Worm (Caenorhabditis elegans) whole organism, young adult: Measurements from ENCODE around the gene mlk-1.

Source experiments
- B0035.1 ChIP-seq: sonication (generic microtip); optimal IDR thresholded peaks from 2 replicates; lab custom pipeline; 2016; ENCODE audit warnings: missing genetic modification characterization, mild to moderate bottlenecking, missing compliant biosample characterization, missing genotype, missing genetic modification reagents
- C17E4.6 ChIP-seq: fragments of 200-800 bp; sonication (Bioruptor generic); IDR thresholded peaks from 2 replicates; pipeline ENCODE4 v1.3.6; 2022; ENCODE audit warnings: missing genetic modification reagents, missing genetic modification characterization, missing compliant biosample characterization
- D2030.7 ChIP-seq: fragments of 200-800 bp; sonication (Bioruptor generic); IDR thresholded peaks from 2 replicates; pipeline ENCODE4 v1.3.6; 2022; ENCODE audit warnings: missing genetic modification reagents, missing genetic modification characterization, missing compliant biosample characterization
- F10E7.11 ChIP-seq: sonication (generic microtip); optimal IDR thresholded peaks from 2 replicates; lab custom pipeline; 2017; ENCODE audit warnings: mild to moderate bottlenecking, missing genetic modification characterization, moderate library complexity, missing compliant biosample characterization
- F23B12.7 ChIP-seq: sonication (generic microtip); optimal IDR thresholded peaks from 2 replicates; lab custom pipeline; 2017; ENCODE audit warnings: missing genetic modification characterization, mild to moderate bottlenecking, missing compliant biosample characterization, antibody characterized with exemption, moderate library complexity; ENCODE audit not compliant: insufficient read depth
- F49E8.2 ChIP-seq: sonication (generic microtip); optimal IDR thresholded peaks from 3 replicates; lab custom pipeline; 2017; ENCODE audit warnings: missing genetic modification characterization, mild to moderate bottlenecking, missing compliant biosample characterization, antibody characterized with exemption, moderate library complexity; ENCODE audit not compliant: insufficient read depth
- F52B5.7 ChIP-seq: sonication (generic microtip); optimal IDR thresholded peaks from 2 replicates; lab custom pipeline; 2016; ENCODE audit warnings: mild to moderate bottlenecking, missing genetic modification characterization, missing compliant biosample characterization
- F57C9.4 ChIP-seq: sonication (generic microtip); optimal IDR thresholded peaks from 2 replicates; lab custom pipeline; 2017; ENCODE audit warnings: mild to moderate bottlenecking, missing genetic modification characterization, missing compliant biosample characterization
- Y67H2A.10 ChIP-seq: fragments of 200-800 bp; sonication (Bioruptor generic); conservative IDR thresholded peaks from 2 replicates; pipeline ENCODE4 v1.3.6; 2022; ENCODE audit warnings: missing genetic modification reagents, missing genetic modification characterization, missing compliant biosample characterization
- ZK185.1 ChIP-seq: sonication (generic microtip); optimal IDR thresholded peaks from 2 replicates; lab custom pipeline; 2016; ENCODE audit warnings: mild to moderate bottlenecking, missing genetic modification characterization, missing compliant biosample characterization; ENCODE audit not compliant: poor library complexity, severe bottlenecking
- athp-1 ChIP-seq: sonication (generic microtip); optimal IDR thresholded peaks from 2 replicates; lab custom pipeline; 2017; ENCODE audit warnings: mild to moderate bottlenecking, missing genetic modification characterization, missing compliant biosample characterization
- cebp-1 ChIP-seq, 2 experiments: fragments of 200-800 bp in 1 of 2; sonication (Bioruptor generic) in 1 of 2; sonication (generic microtip) in 1 of 2; IDR thresholded peaks in 1 of 2; optimal IDR thresholded peaks in 1 of 2; 2 replicates each; pipeline versions ENCODE4 v1.3.6 to Lab custom; 2017 to 2022; ENCODE audit warnings: missing compliant biosample characterization in 2 of 2, missing genetic modification characterization in 2 of 2, mild to moderate bottlenecking in 1 of 2, missing genetic modification reagents in 1 of 2, moderate library complexity in 1 of 2
- ceh-40 ChIP-seq: fragments of 200-800 bp; sonication (Bioruptor generic); IDR thresholded peaks from 2 replicates; pipeline ENCODE4 v1.3.6; 2022; ENCODE audit warnings: missing genetic modification characterization, missing compliant biosample characterization
- die-1 ChIP-seq: sonication (generic microtip); optimal IDR thresholded peaks from 2 replicates; lab custom pipeline; 2016; ENCODE audit warnings: missing genotype, mild to moderate bottlenecking, missing genetic modification characterization, missing compliant biosample characterization
- dox-1 ChIP-seq: fragments of 200-800 bp; sonication (Bioruptor generic); IDR thresholded peaks from 2 replicates; pipeline ENCODE4 v1.3.6; 2022; ENCODE audit warnings: missing genetic modification reagents, missing genetic modification characterization, missing compliant biosample characterization
- efl-1 ChIP-seq: fragments of 150-350 bp; optimal IDR thresholded peaks from 2 replicates; lab custom pipeline; 2014; ENCODE audit warnings: missing biosample characterization, missing genetic modification reagents, missing genetic modification characterization
- fkh-3 ChIP-seq: sonication (generic microtip); optimal IDR thresholded peaks from 2 replicates; lab custom pipeline; 2016; ENCODE audit warnings: mild to moderate bottlenecking, missing genetic modification characterization, missing compliant biosample characterization
- him-1 ChIP-seq: sonication (generic microtip); optimal IDR thresholded peaks from 2 replicates; lab custom pipeline; 2016; ENCODE audit warnings: missing genotype, missing genetic modification reagents, missing genetic modification characterization, missing compliant biosample characterization
- hmg-20 ChIP-seq: fragments of 200-800 bp; sonication (Bioruptor generic); IDR thresholded peaks from 2 replicates; pipeline ENCODE4 v1.3.6; 2022; ENCODE audit warnings: missing genetic modification reagents, missing genetic modification characterization, missing compliant biosample characterization
- lag-1 ChIP-seq: fragments of 200-800 bp; sonication (Bioruptor generic); IDR thresholded peaks from 2 replicates; pipeline ENCODE4 v1.3.6; 2022; ENCODE audit warnings: missing genetic modification reagents, missing genetic modification characterization, missing compliant biosample characterization
- lin-26 ChIP-seq: fragments of 200-800 bp; sonication (Bioruptor generic); IDR thresholded peaks from 2 replicates; pipeline ENCODE4 v1.3.6; 2022; ENCODE audit warnings: missing genetic modification reagents, missing genetic modification characterization, missing compliant biosample characterization
- lsy-27 ChIP-seq: sonication (generic microtip); optimal IDR thresholded peaks from 2 replicates; lab custom pipeline; 2017; ENCODE audit warnings: missing genetic modification characterization, mild to moderate bottlenecking, missing compliant biosample characterization, antibody characterized with exemption, missing genotype, borderline replicate concordance; ENCODE audit not compliant: insufficient read depth
- madf-6 ChIP-seq: fragments of 200-800 bp; sonication (Bioruptor generic); IDR thresholded peaks from 2 replicates; pipeline ENCODE4 v1.3.6; 2022; ENCODE audit warnings: missing genetic modification reagents, missing genetic modification characterization, missing compliant biosample characterization
- madf-8 ChIP-seq: fragments of 200-800 bp; sonication (Bioruptor generic); conservative IDR thresholded peaks from 2 replicates; pipeline ENCODE4 v1.3.6; 2022; ENCODE audit warnings: missing genetic modification reagents, missing genetic modification characterization, missing compliant biosample characterization
- mel-28 ChIP-seq: sonication (generic microtip); optimal IDR thresholded peaks from 2 replicates; lab custom pipeline; 2016; ENCODE audit warnings: borderline replicate concordance, mild to moderate bottlenecking, missing genetic modification characterization, missing compliant biosample characterization
- nfya-1 ChIP-seq: sonication (generic microtip); optimal IDR thresholded peaks from 2 replicates; lab custom pipeline; 2017; ENCODE audit warnings: antibody characterized with exemption, missing compliant biosample characterization, missing genetic modification characterization, borderline replicate concordance; ENCODE audit not compliant: insufficient read depth
- nhr-90 ChIP-seq: sonication (generic microtip); optimal IDR thresholded peaks from 2 replicates; lab custom pipeline; 2016; ENCODE audit warnings: missing genotype, mild to moderate bottlenecking, missing genetic modification characterization, missing compliant biosample characterization
- pha-4 ChIP-seq: fragments of 150-350 bp; sonication (generic microtip); optimal IDR thresholded peaks from 2 replicates; lab custom pipeline; 2014; ENCODE audit warnings: missing biosample characterization, missing genetic modification reagents, missing genetic modification characterization
- repo-1 ChIP-seq: sonication (generic microtip); optimal IDR thresholded peaks from 2 replicates; lab custom pipeline; 2017; ENCODE audit warnings: mild to moderate bottlenecking, missing genetic modification characterization, missing compliant biosample characterization
- snpc-4 ChIP-seq, 5 experiments: fragments of 150-350 bp in 1 of 5; sonication (generic microtip) in 4 of 5; optimal IDR thresholded peaks; 2 replicates each; lab custom pipeline; 2014 to 2018; ENCODE audit warnings: missing genetic modification characterization in 5 of 5, missing biosample characterization in 3 of 5, antibody characterized with exemption in 2 of 5, mild to moderate bottlenecking in 2 of 5, missing compliant biosample characterization in 2 of 5, missing genotype in 2 of 5, moderate library complexity in 2 of 5, missing genetic modification reagents in 1 of 5
- tlf-1 ChIP-seq: fragments of 200-800 bp; sonication (Bioruptor generic); optimal IDR thresholded peaks from 2 replicates; lab custom pipeline; 2018; ENCODE audit warnings: mild to moderate bottlenecking, missing genetic modification characterization, missing compliant biosample characterization
- ztf-22 ChIP-seq: fragments of 200-800 bp; sonication (Bioruptor generic); optimal IDR thresholded peaks from 2 replicates; lab custom pipeline; 2018; ENCODE audit warnings: mild to moderate bottlenecking, missing genetic modification characterization, moderate library complexity, missing compliant biosample characterization
- ztf-28 ChIP-seq: fragments of 200-800 bp; sonication (Bioruptor generic); IDR thresholded peaks from 2 replicates; pipeline ENCODE4 v1.3.6; 2022; ENCODE audit warnings: missing genetic modification reagents, missing genetic modification characterization, missing compliant biosample characterization
- ztf-6 ChIP-seq: fragments of 200-800 bp; sonication (Bioruptor generic); IDR thresholded peaks from 2 replicates; pipeline ENCODE4 v1.3.6; 2022; ENCODE audit warnings: missing genetic modification reagents, missing genetic modification characterization, missing compliant biosample characterization

The mlk-1 gene

DNA sequence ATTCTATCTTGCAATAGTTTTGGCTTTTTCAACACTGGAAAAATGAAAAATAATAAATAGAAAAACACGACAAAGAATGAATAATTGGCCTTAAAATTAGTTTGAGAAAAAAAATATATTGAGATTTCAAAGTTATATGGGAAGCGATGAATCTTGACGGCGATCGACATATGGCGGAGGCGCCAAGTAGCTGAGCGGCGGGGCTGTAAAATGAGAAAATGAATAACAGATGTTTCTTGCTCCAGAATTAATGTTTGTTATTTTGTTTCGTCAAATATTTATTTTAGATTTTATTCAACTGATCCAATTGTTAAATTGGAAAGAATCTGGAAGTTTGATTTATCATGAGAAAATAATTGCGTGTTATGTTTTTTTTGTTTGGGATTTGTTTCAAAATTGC lies 25.1 kb downstream of the mlk-1 start, which contains the start of gene K11D12.11:
Gene K11D12.11, minus strand, starts transcription at position 42 of the 400 bp plus-strand sequence.
- TF ChIP-seq pha-4 (tag; lab: Kevin White, UChicago) (no peak), ztf-6 (GFP tag; lab: Robert Waterston, UW) (no peak), mel-28 (no peak), D2030.7 (GFP tag; lab: Robert Waterston, UW) (no peak)

DNA sequence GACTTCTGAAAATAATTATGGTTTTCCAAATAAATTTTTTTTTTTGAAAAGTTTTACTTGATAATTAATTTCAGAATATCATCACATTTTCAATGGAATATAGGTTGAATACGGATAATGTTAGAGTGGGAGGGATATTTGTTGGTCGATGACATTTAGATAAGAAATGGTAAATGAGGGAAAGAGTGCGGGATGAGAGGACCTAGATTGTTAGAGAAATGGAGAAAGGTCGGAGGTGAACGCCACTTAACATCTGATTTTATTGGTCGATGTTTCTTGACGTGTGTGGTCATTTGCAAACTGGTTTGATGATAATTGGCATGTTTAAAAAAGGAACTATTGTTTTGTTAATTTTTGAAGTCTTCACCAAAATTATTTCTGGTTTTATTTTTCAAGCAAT lies 26.2 kb downstream of the mlk-1 start:
- TF ChIP-seq ceh-40 (no peak), Y67H2A.10 (GFP tag; lab: Robert Waterston, UW) (no peak)

DNA sequence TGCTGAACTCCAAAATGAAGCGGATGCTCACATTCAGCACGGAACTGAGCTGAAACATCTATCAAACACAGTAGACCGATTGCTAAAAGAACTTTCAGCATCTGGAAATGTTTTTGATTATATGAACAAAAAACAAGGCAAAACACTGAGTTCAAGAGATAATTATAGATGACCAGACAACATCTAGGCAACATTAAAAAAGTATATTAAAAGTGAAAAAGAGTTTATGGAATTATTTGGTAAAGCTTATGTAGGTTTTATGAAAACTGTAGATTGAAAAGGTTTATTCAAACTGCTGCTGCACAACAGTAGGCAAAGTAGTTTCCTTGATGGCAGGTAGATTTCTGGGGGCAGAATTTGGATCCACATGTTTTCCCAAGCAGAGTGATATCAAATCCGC lies 28.2 kb downstream of the mlk-1 start, which contains the start of gene K11D12.7:
Gene K11D12.7, minus strand, starts transcription at position 101 of the 400 bp plus-strand sequence.
- TF ChIP-seq him-1 (tag; lab: Kevin White, UChicago) (no peak), tlf-1 (GFP tag; lab: Kevin White, UChicago) (no peak), F49E8.2 (tag; lab: Kevin White, UChicago) (no peak), hmg-20 (no peak), dox-1 (GFP tag; lab: Robert Waterston, UW) (no peak), athp-1 (tag; lab: Kevin White, UChicago) (no peak), ztf-28 (GFP tag; lab: Robert Waterston, UW) (no peak), fkh-3 (no peak), madf-6 (GFP tag; lab: Robert Waterston, UW) (no peak), snpc-4 (GFP tag; optimal IDR thresholded peaks at IDR 0.05; lab: Kevin White, UChicago) (no peak), snpc-4 (tag; optimal IDR thresholded peaks at IDR 0.05; lab: Kevin White, UChicago) (no peak), cebp-1 (GFP tag; IDR thresholded peaks at IDR 0.05; lab: Robert Waterston, UW) (no peak), cebp-1 (tag; optimal IDR thresholded peaks at IDR 0.05; lab: Kevin White, UChicago) (no peak), mel-28 (no peak), F52B5.7 (tag; lab: Kevin White, UChicago) (no peak), ztf-22 (GFP tag; lab: Kevin White, UChicago) (no peak)

DNA sequence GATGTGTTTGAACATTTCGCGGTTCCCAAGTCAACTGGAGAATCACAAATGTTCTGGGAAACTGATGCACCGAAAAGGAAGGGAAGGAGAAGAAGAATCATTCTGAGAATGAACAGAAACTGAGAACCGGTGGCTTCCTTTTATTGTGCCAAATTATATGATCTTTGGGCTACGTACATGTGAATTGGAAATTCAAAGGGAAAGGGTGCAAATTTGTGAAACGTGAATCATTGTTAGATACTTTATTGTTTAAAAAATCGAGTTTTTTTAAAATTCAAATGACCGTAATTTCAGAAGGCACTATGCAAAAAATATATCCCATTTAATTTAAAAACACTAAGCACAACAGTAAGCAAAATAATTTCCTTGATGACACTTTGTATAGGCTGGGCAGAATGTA lies 29.6 kb downstream of the mlk-1 start, which contains the start of gene K11D12.6:
Gene K11D12.6, minus strand, starts transcription at position 101 of the 400 bp plus-strand sequence.
- TF ChIP-seq madf-8 (GFP tag; lab: Robert Waterston, UW) (no peak), ztf-28 (GFP tag; lab: Robert Waterston, UW) (no peak), F57C9.4 (no peak), die-1 (tag; lab: Kevin White, UChicago) (no peak), F52B5.7 (tag; lab: Kevin White, UChicago) (no peak), ceh-40 (no peak), B0035.1 (tag; lab: Kevin White, UChicago) (no peak), nhr-90 (tag; lab: Kevin White, UChicago) (no peak), nfya-1 (tag; lab: Kevin White, UChicago) (no peak), lin-26 (GFP tag; lab: Robert Waterston, UW) (no peak), F10E7.11 (tag; lab: Kevin White, UChicago) (no peak), ZK185.1 (tag; lab: Kevin White, UChicago) (no peak), lsy-27 (tag; lab: Kevin White, UChicago) (no peak), F23B12.7 (tag; lab: Kevin White, UChicago) (no peak), C17E4.6 (GFP tag; lab: Robert Waterston, UW) (no peak), lag-1 (GFP tag; lab: Robert Waterston, UW) (no peak), repo-1 (tag; lab: Kevin White, UChicago) (no peak), hmg-20 (no peak), ztf-6 (GFP tag; lab: Robert Waterston, UW) (no peak), efl-1 (GFP tag; lab: Kevin White, UChicago) (no peak)
